Fruit fly (Drosophila melanogaster): ENCODE results near the gene Gr28a.

The Gr28a gene

dm6 chr2L:7454112-7454511 is at the start of gene Gr28a:
TSS of gene Gr28a (minus strand) at chr2L:7454212.
- no peak for TF ChIP-seq noc (tag; optimal IDR thresholded peaks at IDR 0.05)

dm6 chr2L:7503719-7504118 is 49.7 kb upstream of the Gr28a start:
- no peak for TF ChIP-seq noc (tag; optimal IDR thresholded peaks at IDR 0.05)

dm6 chr2L:7501743-7502142 is 47.7 kb upstream of the Gr28a start:
- TF ChIP-seq noc (tag; optimal IDR thresholded peaks at IDR 0.05) = no peak

- TF ChIP-seq noc (tag; optimal IDR thresholded peaks at IDR 0.05) = no peak
Measured at dm6 chr2L:7498208-7498607, 44.2 kb upstream of the Gr28a start.

dm6 chr2L:7497265-7497664 is 43.3 kb upstream of the Gr28a start, which contains the start of gene Obp28a:
TSS of gene Obp28a (minus strand) at chr2L:7497365.
- no peak for TF ChIP-seq noc (tag; optimal IDR thresholded peaks at IDR 0.05)

- peak; percentile 11 for TF ChIP-seq noc (tag; optimal IDR thresholded peaks at IDR 0.05)
Measured at dm6 chr2L:7495987-7496503, 42.0 kb upstream of the Gr28a start, which contains the start of gene Ziz. TSS of gene Ziz (minus strand) at chr2L:7496307.

dm6 chr2L:7495294-7495986 is 41.4 kb upstream of the Gr28a start:
- TF ChIP-seq noc (tag; optimal IDR thresholded peaks at IDR 0.05) = no peak

dm6 chr2L:7494341-7495293 is 40.6 kb upstream of the Gr28a start:
- peak; percentile 44 for TF ChIP-seq noc (tag; optimal IDR thresholded peaks at IDR 0.05)

dm6 chr2L:7493444-7493843 is 39.4 kb upstream of the Gr28a start:
- no peak for TF ChIP-seq noc (tag; optimal IDR thresholded peaks at IDR 0.05)

dm6 chr2L:7492508-7492907 is 38.5 kb upstream of the Gr28a start:
- TF ChIP-seq noc (tag; optimal IDR thresholded peaks at IDR 0.05) = peak; percentile 7

- TF ChIP-seq noc (tag; optimal IDR thresholded peaks at IDR 0.05) = no peak
Measured at dm6 chr2L:7491902-7492301, 37.9 kb upstream of the Gr28a start.

dm6 chr2L:7486222-7486621 is 32.2 kb upstream of the Gr28a start:
- no peak for TF ChIP-seq noc (tag; optimal IDR thresholded peaks at IDR 0.05)

- TF ChIP-seq noc (tag; optimal IDR thresholded peaks at IDR 0.05) = no peak
Measured at dm6 chr2L:7474404-7474803, 20.4 kb upstream of the Gr28a start, which contains the start of gene CG6441. TSS of gene CG6441 (plus strand) at chr2L:7474704.

- no peak for TF ChIP-seq noc (tag; optimal IDR thresholded peaks at IDR 0.05)
Measured at dm6 chr2L:7473248-7473647, 19.2 kb upstream of the Gr28a start.

dm6 chr2L:7466304-7466703 is 12.3 kb upstream of the Gr28a start, which contains the start of gene CG6055:
TSS of gene CG6055 (plus strand) at chr2L:7466543.
- TF ChIP-seq noc (tag; optimal IDR thresholded peaks at IDR 0.05) = no peak

- TF ChIP-seq noc (tag; optimal IDR thresholded peaks at IDR 0.05) = no peak
Measured at dm6 chr2L:7462147-7462546, 8.1 kb upstream of the Gr28a start, which contains the start of gene Gr28b. TSS of gene Gr28b (minus strand) at chr2L:7462247.
